Worm (Caenorhabditis elegans) whole organism, early embryonic: ENCODE results near the gene gip-1.

Experiments used
- B0310.2 ChIP-seq: sonication (generic microtip); optimal IDR thresholded peaks from 2 replicates; lab custom pipeline; 2016; ENCODE audit warnings: mild to moderate bottlenecking, missing genetic modification characterization, missing compliant biosample characterization
- ama-1 ChIP-seq: fragments of 150-350 bp; optimal IDR thresholded peaks from 2 replicates; lab custom pipeline; 2014
- ets-7 ChIP-seq: sonication (generic microtip); optimal IDR thresholded peaks from 2 replicates; lab custom pipeline; 2016; ENCODE audit warnings: missing genotype, missing genetic modification characterization, missing compliant biosample characterization
- flt-1 ChIP-seq: fragments of 200-800 bp; sonication (Bioruptor generic); IDR thresholded peaks from 2 replicates; pipeline ENCODE4 v1.3.6; 2022; ENCODE audit warnings: missing genetic modification characterization, missing compliant biosample characterization
- hmg-4 ChIP-seq: fragments of 200-800 bp; sonication (Bioruptor generic); optimal IDR thresholded peaks from 2 replicates; lab custom pipeline; 2018; ENCODE audit warnings: mild to moderate bottlenecking, missing genetic modification characterization, missing compliant biosample characterization
- hnd-1 ChIP-seq: sonication (generic microtip); optimal IDR thresholded peaks from 2 replicates; lab custom pipeline; 2016; ENCODE audit warnings: missing genetic modification characterization, missing compliant biosample characterization
- pes-1 ChIP-seq: fragments of 200-800 bp; sonication (Bioruptor generic); IDR thresholded peaks from 2 replicates; pipeline ENCODE4 v1.3.6; 2022; ENCODE audit warnings: missing genetic modification reagents, missing genetic modification characterization, missing compliant biosample characterization
- scrt-1 ChIP-seq: fragments of 200-800 bp; sonication (Bioruptor generic); IDR thresholded peaks from 2 replicates; pipeline ENCODE4 v1.3.6; 2022; ENCODE audit warnings: missing genetic modification characterization, missing compliant biosample characterization
- tbx-11 ChIP-seq: fragments of 200-800 bp; sonication (Bioruptor generic); IDR thresholded peaks from 2 replicates; pipeline ENCODE4 v1.3.6; 2022; ENCODE audit warnings: missing genetic modification characterization, missing compliant biosample characterization

ce11 chrIII:2393666-2394154, 46.3 kb downstream of the gip-1 start:
- TF ChIP-seq tbx-11: no peak
- TF ChIP-seq scrt-1 (GFP tag; lab: Robert Waterston, UW): no peak
- TF ChIP-seq flt-1 (GFP tag; lab: Robert Waterston, UW): no peak
- no peak for TF ChIP-seq hmg-4 (GFP tag; lab: Kevin White, UChicago)
- TF ChIP-seq ama-1: no peak
- no peak for TF ChIP-seq B0310.2 (tag; lab: Kevin White, UChicago)
- TF ChIP-seq ets-7 (tag; lab: Kevin White, UChicago): no peak
- TF ChIP-seq hnd-1 (tag; lab: Kevin White, UChicago): no peak
- no peak for TF ChIP-seq pes-1
